Fruit fly (Drosophila melanogaster) S2 (cell line): Measurements from ENCODE around the gene CG2865.

Experiments used
- CG8478 ChIP-seq: fragments of >200 bp; optimal IDR thresholded peaks from 2 replicates; lab custom pipeline; 2018
- CTCF ChIP-seq, 2 experiments: fragments of >200 bp; optimal IDR thresholded peaks; 2 replicates each; lab custom pipeline; 2018

Gene CG2865

dm6 chrX:2242897-2243296 lies 50.3 kb downstream of the CG2865 start:
- no peak for TF ChIP-seq CG8478
- no peak for TF ChIP-seq CTCF (optimal IDR thresholded peaks at IDR 0.05; lab: Kevin White, UChicago)

- peak in 1 of 2 experiments; percentile 19 for TF ChIP-seq CTCF (optimal IDR thresholded peaks at IDR 0.05; lab: Kevin White, UChicago)
- TF ChIP-seq CG8478: no peak
Measured at dm6 chrX:2241842-2242241, 51.4 kb downstream of the CG2865 start, which contains the start of gene kz. TSS of gene kz (minus strand) at chrX:2242035.
